Worm (Caenorhabditis elegans): ENCODE measurements around the gene pelo-1.
A peak's percentile ranks its signal among the peaks of the same experiment; 100 is the strongest.

Gene pelo-1

ce11 chrIII:4236178-4236577, 32.2 kb upstream of the pelo-1 start (continued):
- peak in 1 of 2 experiments; percentile 31 for TF ChIP-seq lsy-2 (tag; optimal IDR thresholded peaks at IDR 0.05)
- peak; percentile 61 for TF ChIP-seq nhr-28 (tag; optimal IDR thresholded peaks at IDR 0.05)
- TF ChIP-seq nhr-41 (GFP tag; IDR thresholded peaks at IDR 0.05) = no peak
- no peak for TF ChIP-seq dmd-8 (GFP tag; IDR thresholded peaks at IDR 0.05)
- TF ChIP-seq vab-7 (GFP tag; IDR thresholded peaks at IDR 0.05) = no peak
- no peak for TF ChIP-seq dmd-9 (GFP tag; IDR thresholded peaks at IDR 0.05)
- no peak for TF ChIP-seq saeg-2 (GFP tag; IDR thresholded peaks at IDR 0.05)
- TF ChIP-seq zfp-2 (tag; optimal IDR thresholded peaks at IDR 0.05) = no peak
- no peak for TF ChIP-seq fos-1 (tag; optimal IDR thresholded peaks at IDR 0.05)
- TF ChIP-seq jun-1 (tag; optimal IDR thresholded peaks at IDR 0.05) = no peak
- no peak for TF ChIP-seq ZK337.2 (GFP tag; IDR thresholded peaks at IDR 0.05)
- peak; percentile 64 for TF ChIP-seq nhr-48 (tag; optimal IDR thresholded peaks at IDR 0.05)
- no peak for TF ChIP-seq lir-3 (tag; optimal IDR thresholded peaks at IDR 0.05)
- no peak for TF ChIP-seq ceh-20 (GFP tag; IDR thresholded peaks at IDR 0.05)
- no peak for TF ChIP-seq zip-11 (GFP tag; IDR thresholded peaks at IDR 0.05)
- no peak for TF ChIP-seq nhr-76 (tag; optimal IDR thresholded peaks at IDR 0.05)
- no peak for TF ChIP-seq nhr-111 (GFP tag; optimal IDR thresholded peaks at IDR 0.05)
- TF ChIP-seq daf-16 (GFP tag; optimal IDR thresholded peaks at IDR 0.05) = no peak
- no peak for TF ChIP-seq daf-16 (tag; optimal IDR thresholded peaks at IDR 0.05)
- no peak for TF ChIP-seq dve-1 (tag; optimal IDR thresholded peaks at IDR 0.05; ENCODE audit: insufficient read depth)
- no peak for TF ChIP-seq lim-7 (GFP tag; IDR thresholded peaks at IDR 0.05)
- no peak for TF ChIP-seq ztf-11 (tag; optimal IDR thresholded peaks at IDR 0.05)
- TF ChIP-seq php-3 (GFP tag; IDR thresholded peaks at IDR 0.05) = no peak
- TF ChIP-seq D1046.2 (GFP tag; IDR thresholded peaks at IDR 0.05) = no peak
- TF ChIP-seq mes-2 (tag; optimal IDR thresholded peaks at IDR 0.05; ENCODE audit: poor library complexity, severe bottlenecking) = peak; percentile 30
- peak; percentile 89 for TF ChIP-seq lin-13 (GFP tag; optimal IDR thresholded peaks at IDR 0.05)
- TF ChIP-seq nhr-237 (tag; optimal IDR thresholded peaks at IDR 0.05) = no peak
- TF ChIP-seq lin-1 (GFP tag; IDR thresholded peaks at IDR 0.05) = no peak
- no peak for TF ChIP-seq nhr-77 (tag; optimal IDR thresholded peaks at IDR 0.05)
- peak; percentile 59 for TF ChIP-seq nhr-25 (tag; optimal IDR thresholded peaks at IDR 0.05; ENCODE audit: borderline replicate concordance, insufficient read depth)
- no peak for TF ChIP-seq hif-1 (tag; optimal IDR thresholded peaks at IDR 0.05)
- TF ChIP-seq fkh-10 (GFP tag; optimal IDR thresholded peaks at IDR 0.05) = no peak
- TF ChIP-seq zag-1 (tag; optimal IDR thresholded peaks at IDR 0.05) = no peak
- TF ChIP-seq Y105C5A.15 (GFP tag; IDR thresholded peaks at IDR 0.05) = no peak
- no peak for TF ChIP-seq rbr-2 (tag; optimal IDR thresholded peaks at IDR 0.05)
- no peak for TF ChIP-seq duxl-1 (tag; optimal IDR thresholded peaks at IDR 0.05; ENCODE audit: poor library complexity)
- TF ChIP-seq ceh-32 (tag; optimal IDR thresholded peaks at IDR 0.05; ENCODE audit: poor library complexity) = no peak
- TF ChIP-seq snpc-1.2 (GFP tag; IDR thresholded peaks at IDR 0.05) = no peak
- no peak for TF ChIP-seq tra-1 (GFP tag; IDR thresholded peaks at IDR 0.05)
- TF ChIP-seq madf-5 (GFP tag; IDR thresholded peaks at IDR 0.05) = no peak
- no peak for TF ChIP-seq lin-15B (tag; optimal IDR thresholded peaks at IDR 0.05)
- TF ChIP-seq ceh-82 (tag; optimal IDR thresholded peaks at IDR 0.05) = no peak
- no peak for TF ChIP-seq ceh-62 (tag; optimal IDR thresholded peaks at IDR 0.05)
- 0 out of 2 replicates have a peak, but pooled peaks have one; percentile 40 for TF ChIP-seq ctbp-1 (GFP tag; IDR thresholded peaks at IDR 0.05)
- TF ChIP-seq aha-1 (tag) = peak; percentile 73
- no peak for TF ChIP-seq madf-9 (GFP tag; conservative IDR thresholded peaks at IDR 0.05)
- no peak for TF ChIP-seq zip-2 (tag; optimal IDR thresholded peaks at IDR 0.05)
- no peak for TF ChIP-seq F10B5.3 (tag; optimal IDR thresholded peaks at IDR 0.05)
- TF ChIP-seq lin-29 (GFP tag; IDR thresholded peaks at IDR 0.05) = no peak
- TF ChIP-seq Y75B8A.6 (GFP tag; IDR thresholded peaks at IDR 0.05) = no peak
- no peak for TF ChIP-seq spr-1 (tag; optimal IDR thresholded peaks at IDR 0.05)
- peak; percentile 64 for TF ChIP-seq hlh-11 (tag; optimal IDR thresholded peaks at IDR 0.05)
- no peak for TF ChIP-seq ces-1 (GFP tag; optimal IDR thresholded peaks at IDR 0.05)
